Fruit fly (Drosophila melanogaster) Kc167 (cell line): ENCODE measurements around the gene CG1463.

Source experiments
- Myc ChIP-seq: fragments of >200 bp; optimal IDR thresholded peaks from 2 replicates; lab custom pipeline; 2017; ENCODE audit warnings: missing external identifiers
- h ChIP-seq: fragments of >200 bp; optimal IDR thresholded peaks from 3 replicates; lab custom pipeline; 2018; ENCODE audit warnings: missing external identifiers
- insv ChIP-seq: fragments of >200 bp; optimal IDR thresholded peaks from 3 replicates; lab custom pipeline; 2018; ENCODE audit warnings: missing external identifiers
- psq ChIP-seq: fragments of >200 bp; optimal IDR thresholded peaks from 2 replicates; lab custom pipeline; 2017; ENCODE audit warnings: missing external identifiers
- ttk ChIP-seq: sonication (Bioruptor generic); optimal IDR thresholded peaks from 2 replicates; lab custom pipeline; 2017; ENCODE audit warnings: missing external identifiers

DNA sequence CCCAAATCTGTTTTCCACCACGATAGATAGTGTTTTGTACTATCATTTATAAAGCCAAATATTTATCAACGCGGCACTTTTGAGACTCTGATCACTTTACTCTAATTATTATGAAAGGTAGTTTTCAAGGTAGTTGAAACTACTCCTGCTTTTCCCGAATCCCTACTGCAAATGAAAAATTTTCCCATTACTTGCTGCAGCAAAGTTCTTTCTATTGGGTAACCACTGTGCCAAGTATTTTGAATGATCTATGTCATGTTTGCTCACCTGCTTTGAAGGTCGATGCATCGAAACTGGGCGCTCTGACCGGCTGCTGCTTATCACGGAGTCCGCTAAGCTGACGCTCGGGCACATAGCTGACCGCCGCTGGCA lies 30.2 kb downstream of the CG1463 start:
- TF ChIP-seq ttk (no peak), h (no peak), psq (lab: Kevin White, UChicago) (no peak), Myc (lab: Kevin White, UChicago) (no peak), insv (no peak)
